Worm (Caenorhabditis elegans) whole organism, late embryonic: ENCODE measurements around the gene R08D7.7.

Experiments used
- F13H6.1 ChIP-seq: sonication (generic microtip); optimal IDR thresholded peaks from 2 replicates; lab custom pipeline; 2016; ENCODE audit warnings: missing genetic modification characterization, missing compliant biosample characterization
- dve-1 ChIP-seq: sonication (generic microtip); optimal IDR thresholded peaks from 2 replicates; lab custom pipeline; 2017; ENCODE audit warnings: antibody characterized with exemption, mild to moderate bottlenecking, missing genetic modification characterization, missing compliant biosample characterization
- fkh-10 ChIP-seq: fragments of 150-350 bp; optimal IDR thresholded peaks from 2 replicates; lab custom pipeline; 2014; ENCODE audit warnings: missing biosample characterization, missing genetic modification reagents, missing genetic modification characterization
- pha-4 ChIP-seq: fragments of 150-350 bp; optimal IDR thresholded peaks from 2 replicates; lab custom pipeline; 2018; ENCODE audit warnings: missing biosample characterization, missing genetic modification reagents, missing genetic modification characterization
- rnt-1 ChIP-seq: sonication (generic microtip); optimal IDR thresholded peaks from 2 replicates; lab custom pipeline; 2016; ENCODE audit warnings: missing genetic modification characterization, missing compliant biosample characterization
- unc-42 ChIP-seq: sonication (generic microtip); optimal IDR thresholded peaks from 2 replicates; lab custom pipeline; 2016; ENCODE audit warnings: missing genotype, missing genetic modification characterization, missing compliant biosample characterization

DNA sequence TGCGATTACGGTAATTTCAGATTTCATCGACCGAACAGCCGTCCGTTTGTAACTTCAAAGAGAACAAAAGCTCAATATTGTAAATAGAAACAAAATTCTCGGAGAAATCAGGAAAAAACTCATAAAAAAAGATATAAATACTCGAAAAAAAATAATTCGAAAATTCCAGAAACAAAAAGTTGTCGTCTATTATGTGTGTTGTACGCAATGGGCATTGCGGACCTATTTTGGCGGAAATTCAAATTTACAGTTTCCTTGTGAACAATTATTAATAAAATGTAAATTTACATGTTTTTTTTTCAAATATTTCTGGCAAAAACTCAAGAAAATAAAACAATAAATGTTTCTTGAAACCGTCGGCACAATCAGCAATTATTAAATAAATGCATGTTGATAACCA, 4.4 kb upstream of the R08D7.7 start:
- no peak for TF ChIP-seq dve-1 (tag; lab: Kevin White, UChicago)
- no peak for TF ChIP-seq F13H6.1
- no peak for TF ChIP-seq rnt-1 (tag; lab: Kevin White, UChicago)
- no peak for TF ChIP-seq fkh-10 (GFP tag; lab: Kevin White, UChicago)
- no peak for TF ChIP-seq pha-4 (tag; lab: Kevin White, UChicago)
- no peak for TF ChIP-seq unc-42 (tag; lab: Kevin White, UChicago)
